Worm (Caenorhabditis elegans): ENCODE results near the gene col-140.

Gene col-140

DNA sequence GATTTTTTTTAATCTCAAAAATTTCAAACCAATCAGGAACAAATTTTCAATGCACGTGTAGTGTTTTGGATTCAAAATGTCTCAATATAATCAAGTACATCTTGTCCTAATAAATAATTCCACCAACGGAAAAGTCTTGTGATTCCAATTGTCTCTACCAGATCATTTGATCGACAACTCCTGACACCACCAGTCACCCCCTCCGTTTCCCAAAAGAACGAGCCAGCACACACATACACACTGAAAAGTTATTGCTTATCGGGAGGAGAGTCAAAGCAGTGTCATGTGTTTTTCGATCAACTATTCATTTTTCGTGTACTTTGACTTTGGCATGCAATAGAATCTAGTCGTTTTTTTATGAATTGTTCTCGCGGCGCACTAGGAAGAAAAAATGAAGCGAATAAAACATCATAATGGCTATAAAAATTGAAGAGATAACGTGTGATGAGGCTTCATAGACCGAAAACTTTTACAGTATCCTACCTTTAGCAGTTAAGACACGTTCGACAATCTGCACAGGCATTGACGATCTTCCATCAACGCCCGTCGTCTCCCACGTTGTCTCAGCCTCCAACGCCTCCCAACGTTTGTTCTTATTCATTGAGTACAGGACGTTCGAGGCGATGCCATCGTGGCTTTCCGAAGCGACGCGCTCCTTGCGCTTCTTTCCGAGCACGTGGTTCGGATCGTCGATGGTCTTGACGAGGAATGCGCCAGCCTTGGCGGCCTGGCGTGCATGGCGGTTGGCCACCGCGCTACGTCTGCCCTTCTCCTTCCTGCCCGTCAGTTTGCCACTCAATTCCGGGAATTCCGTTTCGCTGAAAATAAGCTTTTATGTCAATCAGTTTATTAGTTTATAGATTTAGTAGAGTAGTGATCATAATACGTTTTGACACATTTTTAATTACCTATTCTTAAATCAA is 7.0 kb upstream of the col-140 start (continued):
- TF ChIP-seq ctbp-1 (GFP tag; IDR thresholded peaks at IDR 0.05) (no peak), daf-19 (GFP tag; conservative IDR thresholded peaks at IDR 0.05) (no peak), mdl-1 (tag; optimal IDR thresholded peaks at IDR 0.05) (peak; percentile 34 to 74), snpc-1.2 (GFP tag; IDR thresholded peaks at IDR 0.05) (no peak; the same call in 1 of the 2 replicates), mes-2 (tag; optimal IDR thresholded peaks at IDR 0.05; ENCODE audit: poor library complexity, severe bottlenecking) (peak; percentile 11), fos-1 (tag; optimal IDR thresholded peaks at IDR 0.05) (no peak), lin-38 (GFP tag; IDR thresholded peaks at IDR 0.05) (peak; percentile 4; the same call in 1 of the 2 replicates), nhr-25 (tag; optimal IDR thresholded peaks at IDR 0.05; ENCODE audit: borderline replicate concordance, insufficient read depth) (no peak), dmd-8 (GFP tag; IDR thresholded peaks at IDR 0.05) (no peak), hif-1 (tag; optimal IDR thresholded peaks at IDR 0.05) (peak in 1 of 2 experiments; percentile 5), lin-29 (GFP tag; IDR thresholded peaks at IDR 0.05) (peak; percentile 53; the same call in 1 of the 2 replicates), unc-39 (tag; optimal IDR thresholded peaks at IDR 0.05) (no peak), gei-8 (GFP tag; optimal IDR thresholded peaks at IDR 0.05) (no peak), set-16 (GFP tag; IDR thresholded peaks at IDR 0.05) (peak; percentile 95), nhr-237 (tag; optimal IDR thresholded peaks at IDR 0.05) (no peak), nhr-111 (GFP tag; optimal IDR thresholded peaks at IDR 0.05) (no peak), hmg-1.1 (GFP tag; IDR thresholded peaks at IDR 0.05) (no peak), nhr-41 (GFP tag; IDR thresholded peaks at IDR 0.05) (no peak), ceh-32 (tag; optimal IDR thresholded peaks at IDR 0.05; ENCODE audit: poor library complexity) (no peak), madf-5 (GFP tag; IDR thresholded peaks at IDR 0.05) (no peak), zip-2 (tag; optimal IDR thresholded peaks at IDR 0.05) (no peak), saeg-2 (GFP tag; IDR thresholded peaks at IDR 0.05) (0 out of 2 replicates have a peak, but pooled peaks have one; percentile 13), daf-8 (GFP tag; IDR thresholded peaks at IDR 0.05) (no peak), nhr-28 (tag; optimal IDR thresholded peaks at IDR 0.05) (peak; percentile 91), R02D3.7 (tag; optimal IDR thresholded peaks at IDR 0.05) (no peak), ztf-11 (tag; optimal IDR thresholded peaks at IDR 0.05) (no peak), zag-1 (tag; optimal IDR thresholded peaks at IDR 0.05) (no peak), daf-16 (GFP tag; optimal IDR thresholded peaks at IDR 0.05) (no peak), daf-16 (tag; optimal IDR thresholded peaks at IDR 0.05) (peak; percentile 72), ceh-20 (GFP tag; IDR thresholded peaks at IDR 0.05) (0 out of 2 replicates have a peak, but pooled peaks have one; percentile 42), spr-3 (GFP tag; optimal IDR thresholded peaks at IDR 0.05) (no peak), ztf-7 (tag; optimal IDR thresholded peaks at IDR 0.05) (no peak), Y48G9A.11 (GFP tag; IDR thresholded peaks at IDR 0.05) (no peak), hlh-30 (tag; optimal IDR thresholded peaks at IDR 0.05; ENCODE audit: insufficient read depth) (peak; percentile 97)

ce11 chrV:5842507-5843144 is 6.0 kb upstream of the col-140 start:
- TF ChIP-seq nhr-48 (tag; optimal IDR thresholded peaks at IDR 0.05) = peak; percentile 19
- no peak for TF ChIP-seq nhr-42 (GFP tag; IDR thresholded peaks at IDR 0.05)
- peak; percentile 40 for TF ChIP-seq ama-1 (optimal IDR thresholded peaks at IDR 0.05)
- TF ChIP-seq nhr-41 (GFP tag; IDR thresholded peaks at IDR 0.05) = no peak
- TF ChIP-seq mep-1 (tag; optimal IDR thresholded peaks at IDR 0.05) = peak; percentile 24
- peak; percentile 70 for TF ChIP-seq dve-1 (tag; optimal IDR thresholded peaks at IDR 0.05; ENCODE audit: insufficient read depth)
- TF ChIP-seq ceh-20 (GFP tag; IDR thresholded peaks at IDR 0.05) = 0 out of 2 replicates have a peak, but pooled peaks have one; percentile 7
- peak in 1 of 2 experiments; percentile 59 for TF ChIP-seq hif-1 (tag; optimal IDR thresholded peaks at IDR 0.05)
- peak in 1 of 2 experiments; percentile 79 for TF ChIP-seq unc-62 (GFP tag; optimal IDR thresholded peaks at IDR 0.05 in 1 of 2)
- TF ChIP-seq unc-62 (tag; optimal IDR thresholded peaks at IDR 0.05) = no peak
- peak; percentile 67 for TF ChIP-seq nhr-28 (tag; optimal IDR thresholded peaks at IDR 0.05)
- TF ChIP-seq ceh-62 (tag; optimal IDR thresholded peaks at IDR 0.05) = no peak
- peak; percentile 57 for TF ChIP-seq hlh-11 (tag; optimal IDR thresholded peaks at IDR 0.05)
- no peak for TF ChIP-seq zip-11 (GFP tag; IDR thresholded peaks at IDR 0.05)
- TF ChIP-seq tra-1 (GFP tag; IDR thresholded peaks at IDR 0.05) = 0 out of 2 replicates have a peak, but pooled peaks have one; percentile 5
- TF ChIP-seq dmd-8 (GFP tag; IDR thresholded peaks at IDR 0.05) = no peak
- TF ChIP-seq madf-5 (GFP tag; IDR thresholded peaks at IDR 0.05) = 0 out of 4 replicates have a peak, but pooled peaks of 1 of the 2 experiments have one; percentile 42
- peak; percentile 66; the same call in 1 of the 2 replicates for TF ChIP-seq Y75B8A.6 (GFP tag; IDR thresholded peaks at IDR 0.05)
- TF ChIP-seq daf-16 (GFP tag; optimal IDR thresholded peaks at IDR 0.05) = no peak
- TF ChIP-seq daf-16 (tag; optimal IDR thresholded peaks at IDR 0.05) = peak; percentile 47
- TF ChIP-seq dmd-9 (GFP tag; IDR thresholded peaks at IDR 0.05) = peak; percentile 34; the same call in 1 of the 2 replicates

Measured in whole organism, L4 larva.